Worm (Caenorhabditis elegans) whole organism, midembryonic: ENCODE measurements around the gene eif-2Bdelta.

Experiments used
- T22C8.4 ChIP-seq: fragments of 200-800 bp; sonication (Bioruptor generic); IDR thresholded peaks from 2 replicates; pipeline ENCODE4 v1.3.6; 2022; ENCODE audit warnings: missing genetic modification characterization, missing compliant biosample characterization
- cog-1 ChIP-seq: sonication (generic microtip); optimal IDR thresholded peaks from 2 replicates; lab custom pipeline; 2016; ENCODE audit warnings: missing genetic modification characterization, missing compliant biosample characterization
- flt-1 ChIP-seq: fragments of 200-800 bp; sonication (Bioruptor generic); IDR thresholded peaks from 2 replicates; pipeline ENCODE4 v1.3.6; 2022; ENCODE audit warnings: missing genetic modification characterization, missing compliant biosample characterization
- klf-2 ChIP-seq: fragments of 200-800 bp; sonication (Bioruptor generic); conservative IDR thresholded peaks from 2 replicates; pipeline ENCODE4 v1.3.6; 2022; ENCODE audit warnings: missing genetic modification reagents, missing genetic modification characterization, missing compliant biosample characterization
- med-1 ChIP-seq: sonication (generic microtip); optimal IDR thresholded peaks from 2 replicates; lab custom pipeline; 2017; ENCODE audit warnings: missing genetic modification characterization, mild to moderate bottlenecking, missing compliant biosample characterization, antibody characterized with exemption, missing genetic modification reagents; ENCODE audit not compliant: insufficient read depth
- ref-1 ChIP-seq: fragments of 200-800 bp; sonication (Bioruptor generic); conservative IDR thresholded peaks from 2 replicates; pipeline ENCODE4 v1.3.6; 2022; ENCODE audit warnings: missing genetic modification reagents, missing genetic modification characterization, missing compliant biosample characterization
- tab-1 ChIP-seq: fragments of 200-800 bp; sonication (Bioruptor generic); IDR thresholded peaks from 2 replicates; pipeline ENCODE4 v1.3.6; 2022; ENCODE audit warnings: missing genetic modification characterization, missing compliant biosample characterization
- ztf-23 ChIP-seq: fragments of 200-800 bp; sonication (Bioruptor generic); IDR thresholded peaks from 2 replicates; pipeline ENCODE4 v1.3.6; 2022; ENCODE audit warnings: missing genetic modification reagents, missing genetic modification characterization, missing compliant biosample characterization
- ztf-29 ChIP-seq: fragments of 200-800 bp; sonication (Bioruptor generic); IDR thresholded peaks from 2 replicates; pipeline ENCODE4 v1.3.6; 2022; ENCODE audit warnings: missing genetic modification reagents, missing genetic modification characterization, missing compliant biosample characterization

eif-2Bdelta gene

DNA sequence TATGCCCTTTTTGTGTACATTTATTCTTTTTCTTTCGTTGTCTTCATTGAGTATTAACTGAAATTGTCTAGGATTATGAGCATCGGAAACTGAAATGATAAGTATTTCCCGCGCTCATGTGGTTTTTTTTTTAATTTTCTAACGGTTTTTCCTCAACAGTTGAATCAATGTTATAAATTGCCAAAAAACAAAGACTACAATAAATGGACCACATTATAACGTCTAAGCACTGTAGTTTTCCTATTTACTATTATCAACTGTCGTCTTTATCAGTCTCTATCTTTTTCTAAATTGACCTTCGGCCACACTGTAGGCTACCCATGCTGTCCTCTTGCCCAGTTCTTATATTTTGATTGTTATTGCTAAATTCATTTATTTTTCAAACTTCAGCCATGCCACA lies 5.9 kb upstream of the eif-2Bdelta start, which contains the start of gene acs-14:
acs-14 (plus strand) TSS at position 391 of the 400 bp plus-strand sequence.
- TF ChIP-seq flt-1, result no peak
- TF ChIP-seq T22C8.4, result no peak
- TF ChIP-seq cog-1, result no peak
- no peak for TF ChIP-seq ref-1
- no peak for TF ChIP-seq ztf-29 (GFP tag; lab: Robert Waterston, UW)
- no peak for TF ChIP-seq tab-1 (GFP tag; lab: Robert Waterston, UW)
- no peak for TF ChIP-seq klf-2 (GFP tag; lab: Robert Waterston, UW)
- no peak for TF ChIP-seq ztf-23
- no peak for TF ChIP-seq med-1

DNA sequence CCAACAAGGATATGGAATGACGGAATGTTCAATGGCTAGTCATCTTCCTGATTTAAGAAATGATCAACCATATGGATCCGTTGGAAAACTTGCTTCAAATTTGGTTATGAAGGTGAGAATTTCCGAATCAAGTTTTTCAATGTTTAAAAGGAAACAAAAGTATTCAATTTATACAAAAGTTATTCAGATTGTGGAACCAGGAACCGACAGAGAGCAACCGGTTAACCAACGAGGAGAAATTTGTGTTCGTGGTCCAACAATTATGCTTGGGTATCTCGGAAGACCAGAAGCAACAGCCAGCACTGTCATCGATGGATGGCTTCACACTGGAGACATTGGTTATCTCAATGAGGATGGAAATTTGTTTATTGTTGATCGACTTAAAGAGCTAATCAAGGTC lies 4.0 kb upstream of the eif-2Bdelta start:
- TF ChIP-seq ref-1, result no peak
- TF ChIP-seq ztf-23, result no peak
- no peak for TF ChIP-seq T22C8.4
- TF ChIP-seq flt-1, result no peak
- TF ChIP-seq klf-2 (GFP tag; lab: Robert Waterston, UW), result no peak
- TF ChIP-seq med-1, result no peak
- TF ChIP-seq cog-1, result no peak
- no peak for TF ChIP-seq ztf-29 (GFP tag; lab: Robert Waterston, UW)
- TF ChIP-seq tab-1 (GFP tag; lab: Robert Waterston, UW), result no peak

- TF ChIP-seq ref-1 (no peak), ztf-29 (GFP tag; lab: Robert Waterston, UW) (no peak), klf-2 (GFP tag; lab: Robert Waterston, UW) (no peak), tab-1 (GFP tag; lab: Robert Waterston, UW) (no peak), ztf-23 (no peak), med-1 (no peak), flt-1 (no peak), cog-1 (no peak), T22C8.4 (no peak)
These were observed 2.7 kb downstream of the eif-2Bdelta start for ce11 chrV:9516280-9516679.

DNA sequence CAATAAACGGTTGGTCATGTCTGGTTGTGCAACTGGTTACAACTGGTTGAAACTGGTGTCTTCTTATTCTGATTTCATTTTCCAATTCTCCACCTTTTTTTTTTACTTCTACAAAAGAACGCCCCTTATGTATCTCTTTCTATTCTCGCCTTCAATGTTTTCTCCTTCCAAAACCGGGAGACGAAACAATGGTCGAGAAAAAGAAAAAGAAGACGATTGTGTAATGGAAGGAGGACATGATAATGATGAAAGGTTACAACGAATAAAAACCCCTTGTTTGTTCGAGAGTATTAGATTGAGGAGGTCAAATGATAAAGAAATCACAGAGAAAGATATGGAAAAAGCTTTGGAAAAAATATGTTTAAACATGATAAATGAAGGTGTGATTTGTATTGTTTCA lies 5.2 kb downstream of the eif-2Bdelta start, which contains the start of gene C50F4.8:
C50F4.8 (minus strand) TSS at position 28 of the 400 bp plus-strand sequence.
- TF ChIP-seq tab-1 (GFP tag; lab: Robert Waterston, UW), result no peak
- no peak for TF ChIP-seq med-1

DNA sequence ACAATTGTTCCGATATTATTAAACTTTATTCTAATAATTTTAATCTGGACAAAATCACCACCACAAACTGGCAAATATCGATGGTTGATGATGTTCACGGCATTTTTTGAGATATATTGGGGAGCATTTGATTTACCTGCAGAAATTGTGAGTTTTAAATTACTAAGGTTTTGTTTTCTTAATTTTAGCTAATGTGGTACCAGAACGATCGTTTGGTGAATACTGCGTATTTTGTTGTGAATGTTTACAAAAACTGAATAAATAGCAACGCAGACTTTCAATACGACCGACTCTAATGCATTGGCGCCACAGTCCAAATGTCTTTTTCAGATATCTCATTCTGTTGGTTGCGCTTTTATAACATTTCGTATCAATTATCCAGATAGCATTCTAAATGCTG lies 8.1 kb downstream of the eif-2Bdelta start:
- TF ChIP-seq ztf-23, result no peak
- TF ChIP-seq ref-1, result no peak
- no peak for TF ChIP-seq med-1
- TF ChIP-seq klf-2 (GFP tag; lab: Robert Waterston, UW), result no peak
- no peak for TF ChIP-seq tab-1 (GFP tag; lab: Robert Waterston, UW)

- TF ChIP-seq T22C8.4 (no peak), ref-1 (no peak), med-1 (no peak), flt-1 (no peak), tab-1 (GFP tag; lab: Robert Waterston, UW) (no peak), ztf-29 (GFP tag; lab: Robert Waterston, UW) (no peak), klf-2 (GFP tag; lab: Robert Waterston, UW) (no peak), ztf-23 (no peak), cog-1 (no peak)
These were observed 10.5 kb downstream of the eif-2Bdelta start, which contains the start of gene C50F4.9 for ce11 chrV:9524099-9524498. TSS of gene C50F4.9 (minus strand) at chrV:9524199.

ce11 chrV:9526470-9526869 lies 12.8 kb downstream of the eif-2Bdelta start, which contains the start of gene C50F4.1:
TSS of gene C50F4.1 (plus strand) at chrV:9526793.
- TF ChIP-seq cog-1 (no peak), klf-2 (GFP tag; lab: Robert Waterston, UW) (no peak), ztf-23 (no peak), ztf-29 (GFP tag; lab: Robert Waterston, UW) (no peak), ref-1 (no peak), tab-1 (GFP tag; lab: Robert Waterston, UW) (no peak)

- no peak for TF ChIP-seq ztf-29 (GFP tag; lab: Robert Waterston, UW)
- no peak for TF ChIP-seq ref-1
- no peak for TF ChIP-seq med-1
- no peak for TF ChIP-seq ztf-23
- TF ChIP-seq klf-2 (GFP tag; lab: Robert Waterston, UW), result no peak
- no peak for TF ChIP-seq flt-1
- no peak for TF ChIP-seq tab-1 (GFP tag; lab: Robert Waterston, UW)
These were observed 13.7 kb downstream of the eif-2Bdelta start for ce11 chrV:9527337-9527736.

ce11 chrV:9527984-9528383 lies 14.4 kb downstream of the eif-2Bdelta start:
- TF ChIP-seq klf-2 (GFP tag; lab: Robert Waterston, UW) (no peak), ztf-23 (no peak), flt-1 (no peak), ref-1 (no peak), ztf-29 (GFP tag; lab: Robert Waterston, UW) (no peak), med-1 (no peak), cog-1 (no peak), T22C8.4 (no peak), tab-1 (GFP tag; lab: Robert Waterston, UW) (no peak)

DNA sequence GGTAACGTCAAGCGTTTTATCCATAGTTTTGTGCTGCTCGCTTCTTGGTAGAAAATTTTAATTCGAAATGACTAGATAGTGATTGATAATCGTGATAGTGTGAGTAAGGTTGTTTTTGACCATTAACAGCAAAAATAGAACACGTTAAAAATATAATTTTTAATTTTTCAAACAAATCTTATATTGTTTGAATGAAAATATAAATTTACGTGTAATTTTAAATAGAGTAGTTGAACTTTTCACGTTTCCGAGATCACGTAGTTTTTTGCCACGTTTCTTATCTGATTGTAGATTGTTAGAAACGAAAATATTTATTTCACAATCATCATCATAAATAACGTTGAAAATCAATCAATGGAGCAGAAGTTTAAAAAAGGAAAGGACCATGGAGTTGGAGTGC lies 17.9 kb downstream of the eif-2Bdelta start, which contains the start of the genes C50F4.10 and pfk-1.2:
C50F4.10 (minus strand) TSS at position 101 of the 400 bp plus-strand sequence.
pfk-1.2 (plus strand) TSS at position 325 of the 400 bp plus-strand sequence.
- TF ChIP-seq ztf-29 (GFP tag; lab: Robert Waterston, UW) (no peak), tab-1 (GFP tag; lab: Robert Waterston, UW) (no peak), cog-1 (no peak), ref-1 (no peak), T22C8.4 (no peak), med-1 (no peak), klf-2 (GFP tag; lab: Robert Waterston, UW) (no peak), ztf-23 (no peak), flt-1 (no peak)

DNA sequence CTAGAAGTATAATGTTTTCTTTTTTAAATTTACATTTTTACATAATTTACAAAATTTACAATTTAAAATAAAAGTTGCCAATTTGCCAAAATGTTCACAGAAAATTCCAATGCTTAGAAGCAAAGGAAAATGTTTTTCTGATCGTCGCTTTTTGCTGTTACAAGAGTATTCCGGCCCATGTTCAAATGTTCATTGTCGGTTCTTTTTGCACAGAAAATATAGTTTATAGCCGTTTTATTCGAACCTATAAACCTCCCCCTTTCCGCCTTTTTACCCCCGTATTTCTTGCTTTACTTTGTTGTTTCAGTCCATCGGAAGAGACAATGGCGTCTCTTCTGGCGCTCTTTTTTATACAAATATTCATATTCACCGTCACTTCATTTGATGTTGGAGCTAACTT lies 21.0 kb downstream of the eif-2Bdelta start, which contains the start of gene tag-329:
tag-329 (plus strand) TSS at position 301 of the 400 bp plus-strand sequence.
- no peak for TF ChIP-seq ztf-23
- no peak for TF ChIP-seq T22C8.4
- TF ChIP-seq klf-2 (GFP tag; lab: Robert Waterston, UW), result no peak
- no peak for TF ChIP-seq tab-1 (GFP tag; lab: Robert Waterston, UW)
- TF ChIP-seq cog-1, result no peak
- no peak for TF ChIP-seq ref-1
- no peak for TF ChIP-seq ztf-29 (GFP tag; lab: Robert Waterston, UW)
- no peak for TF ChIP-seq med-1
- no peak for TF ChIP-seq flt-1
